Fruit fly (Drosophila melanogaster) whole organism, prepupa: ENCODE results near the gene Pdp1.

Source experiments
- Blimp-1 ChIP-seq: fragments of 200-800 bp; sonication (Bioruptor generic); optimal IDR thresholded peaks from 3 replicates; lab custom pipeline; 2017; ENCODE audit warnings: missing biosample characterization, missing genetic modification characterization, mild to moderate bottlenecking, moderate library complexity, missing genetic modification reagents
- CG10669 ChIP-seq: fragments of 200-800 bp; sonication (Bioruptor generic); optimal IDR thresholded peaks from 3 replicates; lab custom pipeline; 2018; ENCODE audit warnings: missing biosample characterization, mild to moderate bottlenecking, missing genetic modification characterization, moderate library complexity
- CG11294 ChIP-seq: fragments of 200-800 bp; sonication (Bioruptor generic); IDR thresholded peaks from 2 replicates; pipeline ENCODE4 v1.3.6; 2022; ENCODE audit warnings: missing biosample characterization, missing genetic modification characterization
- CG11762 ChIP-seq: fragments of 200-800 bp; sonication (Bioruptor generic); optimal IDR thresholded peaks from 3 replicates; lab custom pipeline; 2016; ENCODE audit warnings: missing biosample characterization, missing genetic modification characterization; ENCODE audit not compliant: insufficient read depth
- CG11902 ChIP-seq: fragments of 200-800 bp; sonication (Bioruptor generic); optimal IDR thresholded peaks from 3 replicates; lab custom pipeline; 2016; ENCODE audit warnings: missing biosample characterization, missing genetic modification characterization
- CG1621 ChIP-seq: fragments of 200-800 bp; sonication (Bioruptor generic); optimal IDR thresholded peaks from 3 replicates; lab custom pipeline; 2018; ENCODE audit warnings: missing biosample characterization, mild to moderate bottlenecking, missing genetic modification characterization
- CG16779 ChIP-seq: fragments of 200-800 bp; sonication (Bioruptor generic); optimal IDR thresholded peaks from 3 replicates; lab custom pipeline; 2017; ENCODE audit warnings: missing biosample characterization, mild to moderate bottlenecking, missing genetic modification characterization
- CG3032 ChIP-seq: fragments of 200-800 bp; optimal IDR thresholded peaks from 2 replicates; lab custom pipeline; 2019; ENCODE audit warnings: missing biosample characterization, mild to moderate bottlenecking, missing genetic modification characterization, moderate library complexity
- CG31627 ChIP-seq: fragments of 200-800 bp; sonication (Bioruptor generic); optimal IDR thresholded peaks from 3 replicates; lab custom pipeline; 2016; ENCODE audit warnings: missing biosample characterization, missing genetic modification characterization
- CG32006 ChIP-seq: fragments of 200-800 bp; sonication (Bioruptor generic); optimal IDR thresholded peaks from 3 replicates; lab custom pipeline; 2017; ENCODE audit warnings: missing biosample characterization, mild to moderate bottlenecking, missing genetic modification characterization
- CG34406 ChIP-seq: fragments of 200-800 bp; sonication (Bioruptor generic); optimal IDR thresholded peaks from 3 replicates; lab custom pipeline; 2016; ENCODE audit warnings: missing biosample characterization, missing genetic modification characterization
- CG3919 ChIP-seq: fragments of 200-800 bp; sonication (Bioruptor generic); optimal IDR thresholded peaks from 3 replicates; lab custom pipeline; 2016; ENCODE audit warnings: missing biosample characterization, missing genetic modification characterization
- CG4318 ChIP-seq: fragments of 200-800 bp; sonication (Bioruptor generic); optimal IDR thresholded peaks from 3 replicates; lab custom pipeline; 2017; ENCODE audit warnings: missing biosample characterization, mild to moderate bottlenecking, missing genetic modification characterization
- CG6163 ChIP-seq: fragments of 200-800 bp; sonication (Bioruptor generic); IDR thresholded peaks from 3 replicates; pipeline ENCODE4 v1.3.6; 2022; ENCODE audit warnings: missing biosample characterization, missing genetic modification characterization
- CG6276 ChIP-seq: fragments of 200-800 bp; sonication (Bioruptor generic); optimal IDR thresholded peaks from 2 replicates; lab custom pipeline; 2017; ENCODE audit warnings: missing biosample characterization, mild to moderate bottlenecking, missing genetic modification characterization
- CG6792 ChIP-seq: fragments of 200-800 bp; sonication (Bioruptor generic); optimal IDR thresholded peaks from 3 replicates; lab custom pipeline; 2016; ENCODE audit warnings: missing biosample characterization, missing genetic modification characterization
- CG6808 ChIP-seq: fragments of 200-800 bp; sonication (Bioruptor generic); optimal IDR thresholded peaks from 3 replicates; lab custom pipeline; 2017; ENCODE audit warnings: missing biosample characterization, missing genetic modification characterization, mild to moderate bottlenecking, moderate library complexity, missing genetic modification reagents
- CG8119 ChIP-seq: fragments of 200-800 bp; sonication (Bioruptor generic); IDR thresholded peaks from 3 replicates; pipeline ENCODE4 v1.3.6; 2022; ENCODE audit warnings: missing biosample characterization, missing genetic modification characterization
- CG8319 ChIP-seq: fragments of 200-800 bp; sonication (Bioruptor generic); optimal IDR thresholded peaks from 3 replicates; lab custom pipeline; 2016; ENCODE audit warnings: missing biosample characterization, missing genetic modification characterization
- CG8632 ChIP-seq: fragments of 200-800 bp; sonication (Bioruptor generic); optimal IDR thresholded peaks from 3 replicates; lab custom pipeline; 2016; ENCODE audit warnings: missing biosample characterization, missing genetic modification characterization
- CG9139 ChIP-seq: fragments of 200-800 bp; sonication (Bioruptor generic); optimal IDR thresholded peaks from 3 replicates; lab custom pipeline; 2017; ENCODE audit warnings: missing biosample characterization, mild to moderate bottlenecking, missing genetic modification characterization
- Eip75B ChIP-seq: fragments of 200-800 bp; sonication (Bioruptor generic); optimal IDR thresholded peaks from 3 replicates; lab custom pipeline; 2016; ENCODE audit warnings: missing biosample characterization, missing genetic modification characterization
- Eip78C ChIP-seq: fragments of 200-800 bp; sonication (Bioruptor generic); peaks from one replicate; lab custom pipeline; 2016; ENCODE audit warnings: missing biosample characterization, missing genetic modification characterization
- Eip93F ChIP-seq: fragments of 200-800 bp; sonication (Bioruptor generic); optimal IDR thresholded peaks from 2 replicates; lab custom pipeline; 2016; ENCODE audit warnings: missing biosample characterization, mild to moderate bottlenecking, missing genetic modification characterization
- Ets21C ChIP-seq: fragments of 200-800 bp; sonication (Bioruptor generic); optimal IDR thresholded peaks from 3 replicates; lab custom pipeline; 2016; ENCODE audit warnings: missing biosample characterization, missing genetic modification characterization
- Ets96B ChIP-seq: fragments of 200-800 bp; optimal IDR thresholded peaks from 2 replicates; lab custom pipeline; 2019; ENCODE audit warnings: missing biosample characterization, mild to moderate bottlenecking, missing genetic modification characterization, moderate library complexity
- Gug ChIP-seq: fragments of 200-800 bp; sonication (Bioruptor generic); IDR thresholded peaks from 2 replicates; pipeline ENCODE4 v1.3.6; 2022; ENCODE audit warnings: missing biosample characterization, missing genetic modification characterization
- Hr38 ChIP-seq: sonication (Bioruptor generic); optimal IDR thresholded peaks from 2 replicates; lab custom pipeline; 2016; ENCODE audit warnings: missing biosample characterization, missing genetic modification characterization
- Hr4 ChIP-seq: fragments of 200-800 bp; sonication (Bioruptor generic); optimal IDR thresholded peaks from 3 replicates; lab custom pipeline; 2016; ENCODE audit warnings: missing biosample characterization, missing genetic modification characterization
- OdsH ChIP-seq: fragments of 200-800 bp; sonication (Bioruptor generic); optimal IDR thresholded peaks from 3 replicates; lab custom pipeline; 2016; ENCODE audit warnings: missing biosample characterization, missing genetic modification characterization
- Smox ChIP-seq: fragments of 200-800 bp; sonication (Bioruptor generic); optimal IDR thresholded peaks from 3 replicates; lab custom pipeline; 2016; ENCODE audit warnings: missing biosample characterization, missing genetic modification characterization
- Sox102F ChIP-seq: fragments of 200-800 bp; sonication (Bioruptor generic); optimal IDR thresholded peaks from 2 replicates; lab custom pipeline; 2016; ENCODE audit warnings: missing biosample characterization, mild to moderate bottlenecking, missing genetic modification characterization
- Sox14 ChIP-seq: fragments of 200-800 bp; sonication (Bioruptor generic); optimal IDR thresholded peaks from 3 replicates; lab custom pipeline; 2016; ENCODE audit warnings: missing biosample characterization, missing genetic modification characterization
- Sox15 ChIP-seq: fragments of 200-800 bp; sonication (Bioruptor generic); optimal IDR thresholded peaks from 3 replicates; lab custom pipeline; 2016; ENCODE audit warnings: missing biosample characterization, missing genetic modification characterization
- achi ChIP-seq: fragments of 200-800 bp; sonication (Bioruptor generic); optimal IDR thresholded peaks from 3 replicates; lab custom pipeline; 2016; ENCODE audit warnings: missing biosample characterization, missing genetic modification characterization
- acj6 ChIP-seq: fragments of 200-800 bp; sonication (Bioruptor generic); optimal IDR thresholded peaks from 3 replicates; lab custom pipeline; 2016; ENCODE audit warnings: missing biosample characterization, missing genetic modification characterization
- cyc ChIP-seq: fragments of 200-800 bp; sonication (Bioruptor generic); optimal IDR thresholded peaks from 3 replicates; lab custom pipeline; 2016; ENCODE audit warnings: missing biosample characterization, missing genetic modification characterization
- dac ChIP-seq: fragments of 200-800 bp; sonication (Bioruptor generic); optimal IDR thresholded peaks from 2 replicates; lab custom pipeline; 2017; ENCODE audit warnings: missing biosample characterization, mild to moderate bottlenecking, missing genetic modification characterization
- eg ChIP-seq: fragments of 200-800 bp; sonication (Bioruptor generic); IDR thresholded peaks from 3 replicates; pipeline ENCODE4 v1.3.6; 2022; ENCODE audit warnings: missing biosample characterization, missing genetic modification characterization
- fd59A ChIP-seq: fragments of 200-800 bp; sonication (Bioruptor generic); optimal IDR thresholded peaks from 2 replicates; lab custom pipeline; 2017; ENCODE audit warnings: missing biosample characterization, mild to moderate bottlenecking, missing genetic modification characterization, missing genetic modification reagents
- fd85E ChIP-seq: fragments of 200-800 bp; sonication (Bioruptor generic); optimal IDR thresholded peaks from 3 replicates; lab custom pipeline; 2016; ENCODE audit warnings: missing biosample characterization, missing genetic modification characterization
- fkh ChIP-seq: fragments of 200-800 bp; sonication (Bioruptor generic); optimal IDR thresholded peaks from 3 replicates; lab custom pipeline; 2017; ENCODE audit warnings: missing biosample characterization, mild to moderate bottlenecking, missing genetic modification characterization, moderate library complexity
- salr ChIP-seq, 2 experiments: fragments of 200-800 bp; sonication (Bioruptor generic); optimal IDR thresholded peaks; 3 replicates each; lab custom pipeline; 2016 to 2018; ENCODE audit warnings: missing biosample characterization in 2 of 2, missing genetic modification characterization in 2 of 2, mild to moderate bottlenecking in 1 of 2
- spab ChIP-seq: fragments of 200-800 bp; sonication (Bioruptor generic); optimal IDR thresholded peaks from 2 replicates; lab custom pipeline; 2017; ENCODE audit warnings: missing biosample characterization, mild to moderate bottlenecking, missing genetic modification characterization, missing genetic modification reagents
- svp ChIP-seq: fragments of 200-800 bp; sonication (Bioruptor generic); peaks from one replicate; lab custom pipeline; 2016; ENCODE audit warnings: missing biosample characterization, missing genetic modification characterization
- topi ChIP-seq: fragments of 200-800 bp; sonication (Bioruptor generic); optimal IDR thresholded peaks from 3 replicates; lab custom pipeline; 2016; ENCODE audit warnings: missing biosample characterization, missing genetic modification characterization
- vri ChIP-seq: fragments of 200-800 bp; sonication (Bioruptor generic); optimal IDR thresholded peaks from 3 replicates; lab custom pipeline; 2016; ENCODE audit warnings: missing biosample characterization, mild to moderate bottlenecking, missing genetic modification characterization

Gene Pdp1

dm6 chr3L:7862238-7863022, 4.7 kb downstream of the Pdp1 start (continued):
- TF ChIP-seq CG16779 (tag; lab: Kevin White, UChicago) (no peak), cyc (peak; percentile 12), CG11294 (GFP tag; lab: Robert Waterston, UW) (no peak), fd59A (GFP tag; lab: Kevin White, UChicago) (no peak), CG6808 (GFP tag; lab: Kevin White, UChicago) (no peak), CG9139 (GFP tag; lab: Kevin White, UChicago) (peak; percentile 19), Hr38 (no peak), Ets21C (GFP tag; lab: Kevin White, UChicago) (no peak), CG3032 (tag; lab: Kevin White, UChicago) (no peak), dac (GFP tag; lab: Kevin White, UChicago) (no peak), Blimp-1 (GFP tag; lab: Kevin White, UChicago) (no peak), topi (peak; percentile 32), Gug (GFP tag; lab: Robert Waterston, UW) (no peak), Sox102F (GFP tag; lab: Kevin White, UChicago) (no peak), CG11902 (GFP tag; lab: Kevin White, UChicago) (no peak), acj6 (GFP tag; lab: Kevin White, UChicago) (no peak), CG8119 (GFP tag; lab: Robert Waterston, UW) (0 out of 3 replicates have a peak, but pooled peaks have one; percentile 12), fkh (GFP tag; lab: Kevin White, UChicago) (peak; percentile 89), CG6792 (no peak), vri (peak; percentile 37), eg (0 out of 3 replicates have a peak, but pooled peaks have one; percentile 9), salr (GFP tag; optimal IDR thresholded peaks at IDR 0.05; lab: Kevin White, UChicago) (peak; percentile 22 to 59), svp (peak; percentile 94), spab (no peak), Eip93F (GFP tag; lab: Kevin White, UChicago) (no peak), CG1621 (tag; lab: Kevin White, UChicago) (no peak), Smox (GFP tag; lab: Kevin White, UChicago) (peak; percentile 21)

dm6 chr3L:7861807-7862206, 5.4 kb downstream of the Pdp1 start:
- TF ChIP-seq Smox (GFP tag; lab: Kevin White, UChicago) = peak; percentile 49
- no peak for TF ChIP-seq eg
- no peak for TF ChIP-seq Eip75B (GFP tag; lab: Kevin White, UChicago)
- TF ChIP-seq CG9139 (GFP tag; lab: Kevin White, UChicago) = no peak
- no peak for TF ChIP-seq Sox15 (GFP tag; lab: Kevin White, UChicago)
- peak; percentile 24 for TF ChIP-seq acj6 (GFP tag; lab: Kevin White, UChicago)
- TF ChIP-seq CG16779 (tag; lab: Kevin White, UChicago) = no peak
- TF ChIP-seq Ets96B = no peak
- TF ChIP-seq fd59A (GFP tag; lab: Kevin White, UChicago) = no peak
- TF ChIP-seq CG8119 (GFP tag; lab: Robert Waterston, UW) = no peak
- no peak for TF ChIP-seq CG4318
- no peak for TF ChIP-seq Hr4
- TF ChIP-seq CG11294 (GFP tag; lab: Robert Waterston, UW) = no peak
- TF ChIP-seq CG6276 (GFP tag; lab: Kevin White, UChicago) = no peak
- no peak for TF ChIP-seq CG10669 (GFP tag; lab: Kevin White, UChicago)
- no peak for TF ChIP-seq salr (GFP tag; optimal IDR thresholded peaks at IDR 0.05; lab: Kevin White, UChicago)
- no peak for TF ChIP-seq CG32006
- TF ChIP-seq CG3919 (GFP tag; lab: Kevin White, UChicago) = no peak
- TF ChIP-seq CG8632 (GFP tag; lab: Kevin White, UChicago) = peak; percentile 31
- TF ChIP-seq CG31627 = peak; percentile 15
- TF ChIP-seq Sox14 = no peak
- peak; percentile 34 for TF ChIP-seq topi
- TF ChIP-seq CG6808 (GFP tag; lab: Kevin White, UChicago) = no peak
- TF ChIP-seq CG6792 = peak; percentile 28
- no peak for TF ChIP-seq Hr38
- TF ChIP-seq achi (GFP tag; lab: Kevin White, UChicago) = peak; percentile 10
- peak; percentile 46 for TF ChIP-seq CG34406 (GFP tag; lab: Kevin White, UChicago)
- TF ChIP-seq CG6163 (GFP tag; lab: Robert Waterston, UW) = 0 out of 3 replicates have a peak, but pooled peaks have one; percentile 0
- TF ChIP-seq Eip78C (GFP tag; lab: Kevin White, UChicago) = peak; percentile 90
- TF ChIP-seq CG1621 (tag; lab: Kevin White, UChicago) = no peak
- peak; percentile 51 for TF ChIP-seq OdsH (GFP tag; lab: Kevin White, UChicago)
- TF ChIP-seq Ets21C (GFP tag; lab: Kevin White, UChicago) = no peak
- no peak for TF ChIP-seq CG8319 (GFP tag; lab: Kevin White, UChicago)
- no peak for TF ChIP-seq CG11762
- no peak for TF ChIP-seq fd85E
- TF ChIP-seq Blimp-1 (GFP tag; lab: Kevin White, UChicago) = no peak
